Fruit fly (Drosophila melanogaster) whole organism, embryonic: ENCODE measurements around the gene CCDC53.
A peak's percentile ranks its signal among the peaks of the same experiment; 100 is the strongest.

Source experiments
- Ada2b ChIP-seq: fragments of 200-800 bp; sonication (Bioruptor generic); IDR thresholded peaks from 2 replicates; pipeline ENCODE4 v1.3.6; 2022; ENCODE audit warnings: missing biosample characterization, missing genetic modification characterization
- BtbVII ChIP-seq: fragments of 200-800 bp; sonication (Bioruptor generic); optimal IDR thresholded peaks from 3 replicates; lab custom pipeline; 2017; ENCODE audit warnings: missing biosample characterization, mild to moderate bottlenecking, missing genetic modification characterization
- CG10209 ChIP-seq: fragments of 200-800 bp; sonication (Bioruptor generic); optimal IDR thresholded peaks from 3 replicates; lab custom pipeline; 2017; ENCODE audit warnings: missing biosample characterization, mild to moderate bottlenecking, missing genetic modification characterization, missing genetic modification reagents
- CG12104 ChIP-seq: fragments of 200-800 bp; sonication (Bioruptor generic); optimal IDR thresholded peaks from 3 replicates; lab custom pipeline; 2016; ENCODE audit warnings: missing biosample characterization, missing genetic modification characterization
- CG12769 ChIP-seq: fragments of 200-800 bp; sonication (Bioruptor generic); optimal IDR thresholded peaks from 2 replicates; lab custom pipeline; 2019; ENCODE audit warnings: missing biosample characterization, mild to moderate bottlenecking, missing genetic modification characterization, moderate library complexity
- CG16815 ChIP-seq: fragments of 200-800 bp; sonication (Bioruptor generic); optimal IDR thresholded peaks from 3 replicates; lab custom pipeline; 2017; ENCODE audit warnings: missing biosample characterization, mild to moderate bottlenecking, missing genetic modification characterization
- CG17385 ChIP-seq: fragments of 200-800 bp; sonication (Bioruptor generic); optimal IDR thresholded peaks from 3 replicates; lab custom pipeline; 2018; ENCODE audit warnings: missing biosample characterization, mild to moderate bottlenecking, missing genetic modification characterization
- CG18619 ChIP-seq: fragments of 200-800 bp; sonication (Bioruptor generic); optimal IDR thresholded peaks from 3 replicates; lab custom pipeline; 2017; ENCODE audit warnings: missing biosample characterization, mild to moderate bottlenecking, missing genetic modification characterization
- CG3065 ChIP-seq: fragments of 200-800 bp; sonication (Bioruptor generic); optimal IDR thresholded peaks from 2 replicates; lab custom pipeline; 2016; ENCODE audit warnings: missing biosample characterization, missing genetic modification characterization
- CG3726 ChIP-seq: fragments of 200-800 bp; sonication (Bioruptor generic); IDR thresholded peaks from 3 replicates; pipeline ENCODE4, ENCODE4 v1.3.6; 2022; ENCODE audit warnings: missing biosample characterization, missing genetic modification characterization
- CG3995 ChIP-seq: fragments of 200-800 bp; sonication (Bioruptor generic); optimal IDR thresholded peaks from 3 replicates; lab custom pipeline; 2016; ENCODE audit warnings: missing biosample characterization, missing genetic modification characterization
- CG4360 ChIP-seq: fragments of 200-800 bp; sonication (Bioruptor generic); IDR thresholded peaks from 2 replicates; pipeline ENCODE4 v1.3.6; 2022; ENCODE audit warnings: missing biosample characterization, missing genetic modification characterization
- CG4424 ChIP-seq: fragments of 200-800 bp; sonication (Bioruptor generic); optimal IDR thresholded peaks from 3 replicates; lab custom pipeline; 2016; ENCODE audit warnings: missing biosample characterization, missing genetic modification characterization
- CG5180 ChIP-seq: fragments of 200-800 bp; sonication (Bioruptor generic); optimal IDR thresholded peaks from 3 replicates; lab custom pipeline; 2017; ENCODE audit warnings: missing biosample characterization, missing genetic modification characterization, mild to moderate bottlenecking, moderate library complexity, missing genetic modification reagents
- CG7556 ChIP-seq: fragments of 200-800 bp; sonication (Bioruptor generic); optimal IDR thresholded peaks from 2 replicates; lab custom pipeline; 2017; ENCODE audit warnings: missing biosample characterization, mild to moderate bottlenecking, missing genetic modification characterization
- CG8089 ChIP-seq: fragments of 200-800 bp; sonication (Bioruptor generic); optimal IDR thresholded peaks from 3 replicates; lab custom pipeline; 2016; ENCODE audit warnings: missing biosample characterization, missing genetic modification characterization
- CG8388 ChIP-seq: fragments of 200-800 bp; sonication (Bioruptor generic); optimal IDR thresholded peaks from 2 replicates; lab custom pipeline; 2019; ENCODE audit warnings: missing biosample characterization, mild to moderate bottlenecking, missing genetic modification characterization, moderate library complexity
- CG8765 ChIP-seq: fragments of 200-800 bp; sonication (Bioruptor generic); IDR thresholded peaks from 2 replicates; pipeline ENCODE4 v1.3.6; 2022; ENCODE audit warnings: missing biosample characterization, missing genetic modification characterization
- CG9437 ChIP-seq: fragments of 200-800 bp; sonication (Bioruptor generic); optimal IDR thresholded peaks from 2 replicates; lab custom pipeline; 2018; ENCODE audit warnings: missing biosample characterization, mild to moderate bottlenecking, missing genetic modification characterization
- Camta ChIP-seq: fragments of 200-800 bp; sonication (Bioruptor generic); optimal IDR thresholded peaks from 2 replicates; lab custom pipeline; 2016; ENCODE audit warnings: missing biosample characterization, missing genetic modification characterization
- E2f1 ChIP-seq: fragments of 200-800 bp; sonication (Bioruptor generic); IDR thresholded peaks from 2 replicates; pipeline ENCODE4 v1.3.6; 2022; ENCODE audit warnings: missing biosample characterization, missing genetic modification characterization
- Eip74EF ChIP-seq, 2 experiments: fragments of 200-800 bp in 1 of 2; fragments of >200 bp in 1 of 2; sonication (Bioruptor generic) in 1 of 2; optimal IDR thresholded peaks; 2 replicates each; lab custom pipeline; 2017 to 2019; ENCODE audit warnings: missing biosample characterization in 2 of 2, missing genetic modification characterization in 2 of 2, mild to moderate bottlenecking in 1 of 2, moderate library complexity in 1 of 2
- Fer1 ChIP-seq: fragments of 200-800 bp; sonication (Bioruptor generic); optimal IDR thresholded peaks from 2 replicates; lab custom pipeline; 2017; ENCODE audit warnings: missing biosample characterization, mild to moderate bottlenecking, missing genetic modification characterization
- Fer2 ChIP-seq: fragments of 200-800 bp; sonication (Bioruptor generic); optimal IDR thresholded peaks from 2 replicates; lab custom pipeline; 2018; ENCODE audit warnings: missing biosample characterization, mild to moderate bottlenecking, missing genetic modification characterization, moderate library complexity
- GATAe ChIP-seq: fragments of 200-800 bp; sonication (Bioruptor generic); conservative IDR thresholded peaks from 2 replicates; pipeline ENCODE4 v1.3.6; 2022; ENCODE audit warnings: missing biosample characterization, missing genetic modification characterization
- Oaz ChIP-seq: fragments of 200-800 bp; sonication (Bioruptor generic); IDR thresholded peaks from 2 replicates; pipeline ENCODE4 v1.3.6; 2022; ENCODE audit warnings: missing biosample characterization, missing genetic modification characterization
- Scr ChIP-seq: fragments of 200-800 bp; sonication (Bioruptor generic); IDR thresholded peaks from 2 replicates; pipeline ENCODE4 v1.3.6; 2022; ENCODE audit warnings: missing biosample characterization, missing genetic modification characterization; ENCODE audit not compliant: partially characterized antibody
- Spps ChIP-seq: fragments of 200-800 bp; sonication (Bioruptor generic); optimal IDR thresholded peaks from 2 replicates; lab custom pipeline; 2018; ENCODE audit warnings: missing biosample characterization, mild to moderate bottlenecking, missing genetic modification characterization
- Trl ChIP-seq, 3 experiments: fragments of >200 bp in 2 of 3; fragments of 200-800 bp in 1 of 3; sonication (Bioruptor generic) in 1 of 3; optimal IDR thresholded peaks; 2 replicates in 1 of 3; 3 replicates in 2 of 3; lab custom pipeline; 2016 to 2017; ENCODE audit warnings: missing biosample characterization in 1 of 3, missing genetic modification characterization in 1 of 3
- Xrp1 ChIP-seq: fragments of 200-800 bp; sonication (Bioruptor generic); IDR thresholded peaks from 2 replicates; pipeline ENCODE4 v1.3.6; 2022; ENCODE audit warnings: missing biosample characterization, missing genetic modification characterization
- ash1 ChIP-seq: fragments of 200-800 bp; sonication (Bioruptor generic); optimal IDR thresholded peaks from 2 replicates; lab custom pipeline; 2018; ENCODE audit warnings: missing biosample characterization, mild to moderate bottlenecking, missing genetic modification characterization
- bcd ChIP-seq: fragments of 200-800 bp; sonication (Bioruptor generic); optimal IDR thresholded peaks from 2 replicates; lab custom pipeline; 2017; ENCODE audit warnings: missing biosample characterization, mild to moderate bottlenecking, missing genetic modification characterization
- danr ChIP-seq: fragments of 200-800 bp; sonication (Bioruptor generic); IDR thresholded peaks from 2 replicates; pipeline ENCODE4 v1.3.6; 2022; ENCODE audit warnings: missing biosample characterization, missing genetic modification characterization
- dpn ChIP-seq, 2 experiments: fragments of 200-800 bp; sonication (Bioruptor generic); optimal IDR thresholded peaks; 3 replicates each; lab custom pipeline; 2016; ENCODE audit warnings: missing biosample characterization in 2 of 2, missing genetic modification characterization in 2 of 2
- fd102C ChIP-seq: fragments of 200-800 bp; sonication (Bioruptor generic); optimal IDR thresholded peaks from 2 replicates; lab custom pipeline; 2018; ENCODE audit warnings: missing biosample characterization, mild to moderate bottlenecking, missing genetic modification characterization, moderate library complexity
- gce ChIP-seq: fragments of 200-800 bp; sonication (Bioruptor generic); IDR thresholded peaks from 3 replicates; pipeline ENCODE4 v1.3.6; 2022; ENCODE audit warnings: missing biosample characterization, missing genetic modification characterization
- grn ChIP-seq: fragments of 200-800 bp; sonication (Bioruptor generic); optimal IDR thresholded peaks from 3 replicates; lab custom pipeline; 2017; ENCODE audit warnings: missing biosample characterization, missing genetic modification characterization
- gro ChIP-seq: fragments of 200-800 bp; sonication (Bioruptor generic); optimal IDR thresholded peaks from 2 replicates; lab custom pipeline; 2016; ENCODE audit warnings: missing biosample characterization, missing genetic modification characterization
- hbn ChIP-seq: fragments of 200-800 bp; sonication (Bioruptor generic); IDR thresholded peaks from 2 replicates; pipeline ENCODE4 v1.3.6; 2022; ENCODE audit warnings: missing biosample characterization, missing genetic modification characterization; ENCODE audit not compliant: partially characterized antibody
- hth ChIP-seq: fragments of >200 bp; optimal IDR thresholded peaks from 2 replicates; lab custom pipeline; 2017; ENCODE audit warnings: inconsistent platforms
- kay ChIP-seq: fragments of 200-800 bp; sonication (Bioruptor generic); optimal IDR thresholded peaks from 2 replicates; lab custom pipeline; 2016; ENCODE audit warnings: missing biosample characterization, missing genetic modification characterization
- nmo ChIP-seq: fragments of 200-800 bp; sonication (Bioruptor generic); optimal IDR thresholded peaks from 2 replicates; lab custom pipeline; 2018; ENCODE audit warnings: missing biosample characterization, mild to moderate bottlenecking, missing genetic modification characterization, moderate library complexity
- pros ChIP-seq: fragments of 200-800 bp; sonication (Bioruptor generic); optimal IDR thresholded peaks from 3 replicates; lab custom pipeline; 2019; ENCODE audit warnings: missing biosample characterization, mild to moderate bottlenecking, missing genetic modification characterization, moderate library complexity
- psq ChIP-seq: fragments of 200-800 bp; sonication (Bioruptor generic); optimal IDR thresholded peaks from 2 replicates; lab custom pipeline; 2017; ENCODE audit warnings: missing biosample characterization, missing genetic modification characterization
- ro ChIP-seq: fragments of 200-800 bp; sonication (Bioruptor generic); IDR thresholded peaks from 2 replicates; pipeline ENCODE4 v1.3.6; 2022; ENCODE audit warnings: missing biosample characterization, missing genetic modification characterization
- slp2 ChIP-seq: fragments of 200-800 bp; sonication (Bioruptor generic); optimal IDR thresholded peaks from 2 replicates; lab custom pipeline; 2016; ENCODE audit warnings: missing biosample characterization, missing genetic modification characterization
- tap ChIP-seq: fragments of 200-800 bp; optimal IDR thresholded peaks from 3 replicates; lab custom pipeline; 2019; ENCODE audit warnings: missing biosample characterization, mild to moderate bottlenecking, missing genetic modification characterization, moderate library complexity
- wor ChIP-seq: fragments of 200-800 bp; sonication (Bioruptor generic); IDR thresholded peaks from 2 replicates; pipeline ENCODE4 v1.3.6; 2022; ENCODE audit warnings: missing biosample characterization, missing genetic modification characterization
- zfh1 ChIP-seq: fragments of 200-800 bp; sonication (Bioruptor generic); IDR thresholded peaks from 3 replicates; pipeline ENCODE4 v1.3.6; 2022; ENCODE audit warnings: missing biosample characterization, missing genetic modification characterization

CCDC53 gene

dm6 chr2L:8009283-8010211 lies 31.4 kb upstream of the CCDC53 start, which contains the start of gene CG12560 (continued):
- TF ChIP-seq CG5180 (GFP tag; lab: Kevin White, UChicago): no peak
- TF ChIP-seq Oaz: no peak
- TF ChIP-seq CG4424: no peak
- TF ChIP-seq CG10209 (GFP tag; lab: Kevin White, UChicago): no peak
- TF ChIP-seq Eip74EF (GFP tag; optimal IDR thresholded peaks at IDR 0.05; lab: Kevin White, UChicago): no peak
- peak; percentile 15 to 60 for TF ChIP-seq Trl (optimal IDR thresholded peaks at IDR 0.05; lab: Kevin White, UChicago)
- TF ChIP-seq Trl (GFP tag; optimal IDR thresholded peaks at IDR 0.05; lab: Kevin White, UChicago): peak; percentile 40
- no peak for TF ChIP-seq fd102C (GFP tag; lab: Kevin White, UChicago)
- peak; percentile 20 for TF ChIP-seq Camta (GFP tag; lab: Kevin White, UChicago)
- TF ChIP-seq CG8089: no peak
- 0 out of 2 replicates have a peak, but pooled peaks have one; percentile 22 for TF ChIP-seq E2f1
- no peak for TF ChIP-seq Fer1 (GFP tag; lab: Kevin White, UChicago)
- TF ChIP-seq Scr: 0 out of 2 replicates have a peak, but pooled peaks have one; percentile 21
- TF ChIP-seq hth (lab: Kevin White, UChicago): no peak
- TF ChIP-seq grn (GFP tag; lab: Kevin White, UChicago): peak; percentile 78
- no peak for TF ChIP-seq ash1 (GFP tag; lab: Kevin White, UChicago)
- TF ChIP-seq CG4360 (GFP tag; lab: Robert Waterston, UW): no peak
- no peak for TF ChIP-seq CG3726 (GFP tag; lab: Robert Waterston, UW)
- no peak for TF ChIP-seq pros (GFP tag; lab: Kevin White, UChicago)
- TF ChIP-seq wor (GFP tag; lab: Robert Waterston, UW): no peak
- TF ChIP-seq ro: no peak
- no peak for TF ChIP-seq hbn (GFP tag; lab: Robert Waterston, UW)
- peak; percentile 21 for TF ChIP-seq CG17385 (GFP tag; lab: Kevin White, UChicago)
- no peak for TF ChIP-seq Fer2
- no peak for TF ChIP-seq psq (GFP tag; lab: Kevin White, UChicago)
- no peak for TF ChIP-seq danr (GFP tag; lab: Robert Waterston, UW)
- no peak for TF ChIP-seq Xrp1 (GFP tag; lab: Robert Waterston, UW)
- TF ChIP-seq CG12104 (GFP tag; lab: Kevin White, UChicago): no peak
- TF ChIP-seq CG18619: no peak
- TF ChIP-seq nmo (GFP tag; lab: Kevin White, UChicago): no peak
- TF ChIP-seq GATAe: no peak
- no peak for TF ChIP-seq CG12769 (tag; lab: Kevin White, UChicago)
- TF ChIP-seq zfh1 (GFP tag; lab: Robert Waterston, UW): 0 out of 3 replicates have a peak, but pooled peaks have one; percentile 14
- TF ChIP-seq gro (GFP tag; lab: Kevin White, UChicago): no peak
- TF ChIP-seq CG8765 (GFP tag; lab: Robert Waterston, UW): no peak
- TF ChIP-seq dpn (GFP tag; optimal IDR thresholded peaks at IDR 0.05; lab: Kevin White, UChicago): no peak
- no peak for TF ChIP-seq CG3995 (GFP tag; lab: Kevin White, UChicago)
- TF ChIP-seq BtbVII (GFP tag; lab: Kevin White, UChicago): no peak
- no peak for TF ChIP-seq CG7556 (GFP tag; lab: Kevin White, UChicago)
- no peak for TF ChIP-seq Spps (tag; lab: Kevin White, UChicago)
- TF ChIP-seq CG3065 (GFP tag; lab: Kevin White, UChicago): no peak
- TF ChIP-seq CG8388: no peak
- TF ChIP-seq Ada2b (GFP tag; lab: Robert Waterston, UW): no peak
- TF ChIP-seq gce (GFP tag; lab: Robert Waterston, UW): no peak
- no peak for TF ChIP-seq slp2 (GFP tag; lab: Kevin White, UChicago)
- no peak for TF ChIP-seq kay
- TF ChIP-seq CG16815: no peak
- no peak for TF ChIP-seq CG9437 (GFP tag; lab: Kevin White, UChicago)
- no peak for TF ChIP-seq tap (tag; lab: Kevin White, UChicago)
- no peak for TF ChIP-seq bcd (GFP tag; lab: Kevin White, UChicago)
